Fruit fly (Drosophila melanogaster) whole organism, wandering third instar larva: ENCODE measurements around the gene spen.

ENCODE experiments used
- Abd-B ChIP-seq: fragments of >200 bp; optimal IDR thresholded peaks from 2 replicates; lab custom pipeline; 2017; ENCODE audit warnings: missing biosample characterization, missing genetic modification characterization
- CG32264 ChIP-seq: fragments of 200-800 bp; sonication (Bioruptor generic); optimal IDR thresholded peaks from 2 replicates; lab custom pipeline; 2016; ENCODE audit warnings: missing biosample characterization, missing genetic modification characterization
- CG9705 ChIP-seq: fragments of 200-800 bp; sonication (Bioruptor generic); optimal IDR thresholded peaks from 2 replicates; lab custom pipeline; 2018; ENCODE audit warnings: missing biosample characterization, mild to moderate bottlenecking, missing genetic modification characterization
- CrebA ChIP-seq: fragments of 200-800 bp; sonication (Bioruptor generic); optimal IDR thresholded peaks from 2 replicates; lab custom pipeline; 2016; ENCODE audit warnings: missing biosample characterization, mild to moderate bottlenecking, missing genetic modification characterization, borderline replicate concordance
- Dif ChIP-seq: fragments of 200-275, 200-300 bp; sonication (Bioruptor generic); optimal IDR thresholded peaks from 2 replicates; lab custom pipeline; 2018; ENCODE audit warnings: missing biosample characterization, missing genetic modification characterization; ENCODE audit not compliant: partially characterized antibody
- GATAd ChIP-seq: sonication (Bioruptor generic); optimal IDR thresholded peaks from 2 replicates; lab custom pipeline; 2016; ENCODE audit warnings: missing biosample characterization, missing genetic modification characterization
- HLH106 ChIP-seq: fragments of 200-800 bp; optimal IDR thresholded peaks from 3 replicates; lab custom pipeline; 2019; ENCODE audit warnings: missing biosample characterization, mild to moderate bottlenecking, missing genetic modification characterization, moderate library complexity
- Hnf4 ChIP-seq: fragments of 200-800 bp; sonication (Bioruptor generic); optimal IDR thresholded peaks from 2 replicates; lab custom pipeline; 2016; ENCODE audit warnings: missing biosample characterization, mild to moderate bottlenecking, missing genetic modification characterization
- Hr83 ChIP-seq: fragments of 200-300 bp; sonication (Bioruptor generic); optimal IDR thresholded peaks from 2 replicates; lab custom pipeline; 2016; ENCODE audit warnings: missing biosample characterization, mild to moderate bottlenecking, missing genetic modification characterization, moderate library complexity; ENCODE audit not compliant: poor library complexity, severe bottlenecking
- Jra ChIP-seq: sonication (Bioruptor generic); optimal IDR thresholded peaks from 2 replicates; lab custom pipeline; 2016; ENCODE audit warnings: missing biosample characterization, missing genetic modification characterization
- N ChIP-seq: fragments of >200 bp; optimal IDR thresholded peaks from 2 replicates; lab custom pipeline; 2018; ENCODE audit warnings: missing biosample characterization, missing external identifiers, missing genetic modification characterization
- OdsH ChIP-seq: fragments of 200-800 bp; sonication (Bioruptor generic); optimal IDR thresholded peaks from 2 replicates; lab custom pipeline; 2016; ENCODE audit warnings: missing biosample characterization, mild to moderate bottlenecking, missing genetic modification characterization
- Rel ChIP-seq, 2 experiments: fragments of 200-800 bp; sonication (Bioruptor generic) in 1 of 2; optimal IDR thresholded peaks; 2 replicates in 1 of 2; 3 replicates in 1 of 2; lab custom pipeline; 2016 to 2019; ENCODE audit warnings: mild to moderate bottlenecking in 2 of 2, missing biosample characterization in 2 of 2, missing genetic modification characterization in 2 of 2, moderate library complexity in 1 of 2
- Sp1 ChIP-seq: fragments of 200-800 bp; sonication (Bioruptor generic); optimal IDR thresholded peaks from 3 replicates; lab custom pipeline; 2019; ENCODE audit warnings: missing biosample characterization, mild to moderate bottlenecking, missing genetic modification characterization, moderate library complexity
- Vsx2 ChIP-seq: fragments of 200-300, 225-300 bp; sonication (Bioruptor generic); optimal IDR thresholded peaks from 2 replicates; lab custom pipeline; 2018; ENCODE audit warnings: missing biosample characterization, missing genetic modification characterization; ENCODE audit not compliant: partially characterized antibody
- br ChIP-seq: fragments of 200-800 bp; sonication (Bioruptor generic); optimal IDR thresholded peaks from 2 replicates; lab custom pipeline; 2016; ENCODE audit warnings: missing biosample characterization, missing genetic modification characterization
- brk ChIP-seq: fragments of 200-800 bp; sonication (Bioruptor generic); optimal IDR thresholded peaks from 2 replicates; lab custom pipeline; 2016; ENCODE audit warnings: missing biosample characterization, mild to moderate bottlenecking, missing genetic modification characterization
- dl ChIP-seq, 2 experiments: fragments of 175-275, 200-275 bp in 1 of 2; fragments of 200-275 bp in 1 of 2; sonication (Bioruptor generic); optimal IDR thresholded peaks; lab custom pipeline; 2018; ENCODE audit warnings: mild to moderate bottlenecking in 2 of 2, missing biosample characterization in 2 of 2, missing genetic modification characterization in 2 of 2, moderate library complexity in 2 of 2; ENCODE audit not compliant: partially characterized antibody in 2 of 2, insufficient read depth in 1 of 2
- dmrt93B ChIP-seq: fragments of 200-800 bp; sonication (Bioruptor generic); optimal IDR thresholded peaks from 2 replicates; lab custom pipeline; 2018; ENCODE audit warnings: missing biosample characterization, mild to moderate bottlenecking, missing genetic modification characterization
- dsf ChIP-seq: sonication (Bioruptor generic); optimal IDR thresholded peaks from 2 replicates; lab custom pipeline; 2016; ENCODE audit warnings: missing biosample characterization, missing genetic modification characterization, borderline replicate concordance
- ey ChIP-seq: fragments of 200-800 bp; sonication (Bioruptor generic); optimal IDR thresholded peaks from 2 replicates; lab custom pipeline; 2016; ENCODE audit warnings: missing biosample characterization, missing genetic modification characterization
- foxo ChIP-seq, 2 experiments: fragments of 200-800 bp; sonication (Bioruptor generic); optimal IDR thresholded peaks; 2 replicates in 1 of 2; 3 replicates in 1 of 2; lab custom pipeline; 2016 to 2017; ENCODE audit warnings: missing biosample characterization in 2 of 2, missing genetic modification characterization in 2 of 2
- fru ChIP-seq: fragments of 200-800 bp; sonication (Bioruptor generic); optimal IDR thresholded peaks from 3 replicates; lab custom pipeline; 2016; ENCODE audit warnings: missing biosample characterization, mild to moderate bottlenecking, missing genetic modification characterization
- h ChIP-seq: fragments of 200-800 bp; sonication (Bioruptor generic); optimal IDR thresholded peaks from 3 replicates; lab custom pipeline; 2016; ENCODE audit warnings: missing biosample characterization, mild to moderate bottlenecking, missing genetic modification characterization
- jim ChIP-seq: fragments of 175-275, 200-325 bp; sonication (Bioruptor generic); optimal IDR thresholded peaks from 2 replicates; lab custom pipeline; 2016; ENCODE audit warnings: missing biosample characterization, mild to moderate bottlenecking, missing genetic modification characterization
- pan ChIP-seq: fragments of >200 bp; optimal IDR thresholded peaks from 2 replicates; lab custom pipeline; 2017
- psq ChIP-seq: fragments of 200-800 bp; sonication (Bioruptor generic); optimal IDR thresholded peaks from 3 replicates; lab custom pipeline; 2017; ENCODE audit warnings: missing biosample characterization, mild to moderate bottlenecking, missing genetic modification characterization, moderate library complexity
- rgr ChIP-seq: fragments of 200-800 bp; sonication (Bioruptor generic); optimal IDR thresholded peaks from 3 replicates; lab custom pipeline; 2016; ENCODE audit warnings: missing biosample characterization, mild to moderate bottlenecking, missing genetic modification characterization
- sage ChIP-seq: fragments of 200-800 bp; sonication (Bioruptor generic); optimal IDR thresholded peaks from 2 replicates; lab custom pipeline; 2016; ENCODE audit warnings: missing biosample characterization, mild to moderate bottlenecking, missing genetic modification characterization
- sv ChIP-seq: fragments of 200-800 bp; sonication (Bioruptor generic); optimal IDR thresholded peaks from 3 replicates; lab custom pipeline; 2016; ENCODE audit warnings: missing biosample characterization, missing genetic modification characterization
- tai ChIP-seq: sonication (Bioruptor generic); optimal IDR thresholded peaks from 2 replicates; lab custom pipeline; 2016; ENCODE audit warnings: missing biosample characterization, missing genetic modification characterization
- usp ChIP-seq: fragments of >200 bp; optimal IDR thresholded peaks from 2 replicates; lab custom pipeline; 2017; ENCODE audit warnings: missing biosample characterization, missing genetic modification characterization
- woc ChIP-seq: sonication (Bioruptor generic); optimal IDR thresholded peaks from 2 replicates; lab custom pipeline; 2016; ENCODE audit warnings: missing biosample characterization, mild to moderate bottlenecking, missing genetic modification characterization

Gene spen

dm6 chr2L:166115-167069, 7.6 kb downstream of the spen start (continued):
- TF ChIP-seq CG9705 (peak; percentile 83), brk (peak; percentile 98), h (peak; percentile 89), psq (GFP tag; lab: Kevin White, UChicago) (peak; percentile 83), foxo (GFP tag; optimal IDR thresholded peaks at IDR 0.05; lab: Kevin White, UChicago) (peak; percentile 74 to 97), sage (GFP tag; lab: Kevin White, UChicago) (peak; percentile 97), usp (GFP tag; lab: Kevin White, UChicago) (no peak)

- no peak for TF ChIP-seq Sp1
- no peak for TF ChIP-seq HLH106 (tag; lab: Kevin White, UChicago)
- TF ChIP-seq psq (GFP tag; lab: Kevin White, UChicago), result no peak
- TF ChIP-seq Rel (GFP tag; optimal IDR thresholded peaks at IDR 0.05; lab: Kevin White, UChicago), result no peak
- no peak for TF ChIP-seq Rel (tag; optimal IDR thresholded peaks at IDR 0.05; lab: Kevin White, UChicago)
- no peak for TF ChIP-seq N (GFP tag; lab: Kevin White, UChicago)
- TF ChIP-seq fru (GFP tag; lab: Kevin White, UChicago), result no peak
- TF ChIP-seq dsf (GFP tag; lab: Kevin White, UChicago), result no peak
- TF ChIP-seq Abd-B (GFP tag; lab: Kevin White, UChicago), result no peak
- no peak for TF ChIP-seq pan (lab: Kevin White, UChicago)
- peak; percentile 40 for TF ChIP-seq brk
- TF ChIP-seq Hr83, result peak; percentile 57
- TF ChIP-seq Hnf4, result peak; percentile 11
- no peak for TF ChIP-seq rgr (GFP tag; lab: Kevin White, UChicago)
- TF ChIP-seq dl (GFP tag; optimal IDR thresholded peaks at IDR 0.05; lab: Kevin White, UChicago; ENCODE audit: insufficient read depth in 1 of 2, partially characterized antibody in 2 of 2), result no peak
- no peak for TF ChIP-seq usp (GFP tag; lab: Kevin White, UChicago)
- TF ChIP-seq sv, result no peak
- no peak for TF ChIP-seq CG9705
- no peak for TF ChIP-seq ey
- TF ChIP-seq tai (GFP tag; lab: Kevin White, UChicago), result no peak
- no peak for TF ChIP-seq Dif
- TF ChIP-seq CG32264, result no peak
- no peak for TF ChIP-seq dmrt93B (GFP tag; lab: Kevin White, UChicago)
- TF ChIP-seq sage (GFP tag; lab: Kevin White, UChicago), result peak; percentile 13
These were observed 9.6 kb downstream of the spen start for dm6 chr2L:168270-168901.

- TF ChIP-seq CrebA (GFP tag; lab: Kevin White, UChicago) (peak; percentile 56), rgr (GFP tag; lab: Kevin White, UChicago) (no peak), fru (GFP tag; lab: Kevin White, UChicago) (no peak), Rel (GFP tag; optimal IDR thresholded peaks at IDR 0.05; lab: Kevin White, UChicago) (peak; percentile 4), Rel (tag; optimal IDR thresholded peaks at IDR 0.05; lab: Kevin White, UChicago) (peak; percentile 6), br (GFP tag; lab: Kevin White, UChicago) (no peak), tai (GFP tag; lab: Kevin White, UChicago) (peak; percentile 41), sage (GFP tag; lab: Kevin White, UChicago) (peak; percentile 0), Vsx2 (GFP tag; lab: Kevin White, UChicago) (no peak), dl (GFP tag; optimal IDR thresholded peaks at IDR 0.05; lab: Kevin White, UChicago; ENCODE audit: insufficient read depth in 1 of 2, partially characterized antibody in 2 of 2) (no peak), psq (GFP tag; lab: Kevin White, UChicago) (no peak)
These were observed 11.6 kb downstream of the spen start for dm6 chr2L:170383-170782.

- TF ChIP-seq Jra (GFP tag; lab: Kevin White, UChicago) (peak; percentile 6), psq (GFP tag; lab: Kevin White, UChicago) (peak; percentile 50), OdsH (GFP tag; lab: Kevin White, UChicago) (peak; percentile 50), foxo (GFP tag; optimal IDR thresholded peaks at IDR 0.05; lab: Kevin White, UChicago) (peak in 1 of 2 experiments; percentile 38), sage (GFP tag; lab: Kevin White, UChicago) (peak; percentile 22), woc (GFP tag; lab: Kevin White, UChicago) (peak; percentile 43), jim (peak; percentile 3), h (peak; percentile 41), sv (no peak), br (GFP tag; lab: Kevin White, UChicago) (peak; percentile 6), pan (lab: Kevin White, UChicago) (peak; percentile 1), Hnf4 (peak; percentile 49), Vsx2 (GFP tag; lab: Kevin White, UChicago) (no peak), CG32264 (peak; percentile 3), fru (GFP tag; lab: Kevin White, UChicago) (peak; percentile 56), Sp1 (peak; percentile 31), CG9705 (no peak), dsf (GFP tag; lab: Kevin White, UChicago) (no peak), rgr (GFP tag; lab: Kevin White, UChicago) (peak; percentile 11), brk (peak; percentile 74), dl (GFP tag; optimal IDR thresholded peaks at IDR 0.05; lab: Kevin White, UChicago; ENCODE audit: insufficient read depth in 1 of 2, partially characterized antibody in 2 of 2) (peak in 1 of 2 experiments; percentile 10), GATAd (GFP tag; lab: Kevin White, UChicago) (no peak), Hr83 (peak; percentile 73), ey (peak; percentile 22), Dif (peak; percentile 18)
These were observed 12.8 kb downstream of the spen start for dm6 chr2L:171499-172250.
